Worm (Caenorhabditis elegans) whole organism, late embryonic: ENCODE data around the gene srbc-3.

Experiments
- ama-1 ChIP-seq: fragments of 150-350 bp; optimal IDR thresholded peaks from 2 replicates; lab custom pipeline; 2014
- ceh-2 ChIP-seq: sonication (generic microtip); optimal IDR thresholded peaks from 2 replicates; lab custom pipeline; 2016; ENCODE audit warnings: missing genotype, missing genetic modification characterization, missing compliant biosample characterization
- ceh-48 ChIP-seq: sonication (generic microtip); optimal IDR thresholded peaks from 2 replicates; lab custom pipeline; 2016; ENCODE audit warnings: missing genetic modification characterization, inconsistent platforms, missing compliant biosample characterization
- dmd-4 ChIP-seq: sonication (generic microtip); optimal IDR thresholded peaks from 2 replicates; lab custom pipeline; 2016; ENCODE audit warnings: borderline replicate concordance, missing genetic modification characterization, missing compliant biosample characterization
- hlh-15 ChIP-seq: sonication (generic microtip); optimal IDR thresholded peaks from 2 replicates; lab custom pipeline; 2016; ENCODE audit warnings: missing genetic modification characterization, missing compliant biosample characterization
- lim-6 ChIP-seq: sonication (generic microtip); optimal IDR thresholded peaks from 2 replicates; lab custom pipeline; 2016; ENCODE audit warnings: missing genetic modification characterization, missing compliant biosample characterization
- nhr-11 ChIP-seq: fragments of 150-350 bp; optimal IDR thresholded peaks from 2 replicates; lab custom pipeline; 2014; ENCODE audit warnings: missing biosample characterization, missing genetic modification characterization
- sox-2 ChIP-seq: fragments of 200-800 bp; sonication (Bioruptor generic); IDR thresholded peaks from 2 replicates; pipeline ENCODE4 v1.3.6; 2022; ENCODE audit warnings: missing genetic modification reagents, missing genetic modification characterization, missing compliant biosample characterization
- tbx-2 ChIP-seq: sonication (generic microtip); optimal IDR thresholded peaks from 2 replicates; lab custom pipeline; 2016; ENCODE audit warnings: missing genetic modification characterization, missing compliant biosample characterization
- unc-42 ChIP-seq: sonication (generic microtip); optimal IDR thresholded peaks from 2 replicates; lab custom pipeline; 2016; ENCODE audit warnings: missing genotype, missing genetic modification characterization, missing compliant biosample characterization
- unc-55 ChIP-seq: sonication (generic microtip); optimal IDR thresholded peaks from 2 replicates; lab custom pipeline; 2017; ENCODE audit warnings: missing biosample characterization, missing genetic modification reagents, missing genetic modification characterization
- zip-5 ChIP-seq: sonication (generic microtip); optimal IDR thresholded peaks from 2 replicates; lab custom pipeline; 2016; ENCODE audit warnings: missing genetic modification characterization, missing compliant biosample characterization

- no peak for TF ChIP-seq nhr-11
- no peak for TF ChIP-seq ama-1 (lab: Kevin White, UChicago)
- no peak for TF ChIP-seq unc-55 (GFP tag; lab: Kevin White, UChicago)
- no peak for TF ChIP-seq dmd-4
- TF ChIP-seq hlh-15: no peak
- no peak for TF ChIP-seq tbx-2 (tag; lab: Kevin White, UChicago)
- TF ChIP-seq ceh-48 (tag; lab: Kevin White, UChicago): no peak
- no peak for TF ChIP-seq zip-5
- no peak for TF ChIP-seq unc-42 (tag; lab: Kevin White, UChicago)
- no peak for TF ChIP-seq ceh-2 (tag; lab: Kevin White, UChicago)
- TF ChIP-seq lim-6 (tag; lab: Kevin White, UChicago): no peak
- TF ChIP-seq sox-2 (GFP tag; lab: Robert Waterston, UW): no peak
Measured at ce11 chrV:3273156-3273555, 35.1 kb upstream of the srbc-3 start, which contains the start of gene T28A11.20.
